Worm (Caenorhabditis elegans) whole organism, young adult: ENCODE data around the gene F26A1.4.

ENCODE experiments used
- bed-1 ChIP-seq: fragments of 200-800 bp; sonication (Bioruptor generic); IDR thresholded peaks from 2 replicates; pipeline ENCODE4 v1.3.6; 2022; ENCODE audit warnings: missing genetic modification reagents, missing genetic modification characterization, missing compliant biosample characterization
- pha-4 ChIP-seq: fragments of 150-350 bp; sonication (generic microtip); optimal IDR thresholded peaks from 2 replicates; lab custom pipeline; 2014; ENCODE audit warnings: missing biosample characterization, missing genetic modification reagents, missing genetic modification characterization

ce11 chrIII:4844327-4844726 lies 27.0 kb downstream of the F26A1.4 start, which contains the start of the genes clec-157 and fkh-5:
- no peak for TF ChIP-seq pha-4 (tag; lab: Kevin White, UChicago)
- no peak for TF ChIP-seq bed-1 (GFP tag; lab: Robert Waterston, UW)
